Worm (Caenorhabditis elegans) whole organism, early embryonic: ENCODE measurements around the gene T12D8.9.

Experiments used
- B0310.2 ChIP-seq: sonication (generic microtip); optimal IDR thresholded peaks from 2 replicates; lab custom pipeline; 2016; ENCODE audit warnings: mild to moderate bottlenecking, missing genetic modification characterization, missing compliant biosample characterization
- aly-1 ChIP-seq: sonication (generic microtip); optimal IDR thresholded peaks from 2 replicates; lab custom pipeline; 2016; ENCODE audit warnings: missing genetic modification characterization, missing compliant biosample characterization
- ama-1 ChIP-seq: fragments of 150-350 bp; optimal IDR thresholded peaks from 2 replicates; lab custom pipeline; 2014
- flt-1 ChIP-seq: fragments of 200-800 bp; sonication (Bioruptor generic); IDR thresholded peaks from 2 replicates; pipeline ENCODE4 v1.3.6; 2022; ENCODE audit warnings: missing genetic modification characterization, missing compliant biosample characterization
- hmbx-1 ChIP-seq: sonication (generic microtip); optimal IDR thresholded peaks from 2 replicates; lab custom pipeline; 2016; ENCODE audit warnings: mild to moderate bottlenecking, missing genetic modification characterization, missing compliant biosample characterization
- scrt-1 ChIP-seq: fragments of 200-800 bp; sonication (Bioruptor generic); IDR thresholded peaks from 2 replicates; pipeline ENCODE4 v1.3.6; 2022; ENCODE audit warnings: missing genetic modification characterization, missing compliant biosample characterization
- sea-1 ChIP-seq: fragments of 200-800 bp; sonication (Bioruptor generic); conservative IDR thresholded peaks from 2 replicates; pipeline ENCODE4 v1.3.6; 2022; ENCODE audit warnings: missing genetic modification characterization, missing compliant biosample characterization
- tbx-11 ChIP-seq: fragments of 200-800 bp; sonication (Bioruptor generic); IDR thresholded peaks from 2 replicates; pipeline ENCODE4 v1.3.6; 2022; ENCODE audit warnings: missing genetic modification characterization, missing compliant biosample characterization
- tbx-37 ChIP-seq: fragments of 200-800 bp; sonication (Bioruptor generic); conservative IDR thresholded peaks from 2 replicates; pipeline ENCODE4 v1.3.6; 2022; ENCODE audit warnings: missing genetic modification reagents, missing genetic modification characterization, missing compliant biosample characterization

ce11 chrIII:13640869-13641268 is 24.0 kb downstream of the T12D8.9 start:
- TF ChIP-seq B0310.2 (no peak), hmbx-1 (tag; lab: Kevin White, UChicago) (no peak), scrt-1 (GFP tag; lab: Robert Waterston, UW) (no peak), ama-1 (lab: Kevin White, UChicago) (no peak), aly-1 (tag; lab: Kevin White, UChicago) (no peak), sea-1 (no peak), flt-1 (GFP tag; lab: Robert Waterston, UW) (no peak), tbx-37 (GFP tag; lab: Robert Waterston, UW) (no peak), tbx-11 (GFP tag; lab: Robert Waterston, UW) (no peak)
